Worm (Caenorhabditis elegans) whole organism, mixed stage, embryonic: ENCODE measurements around the gene T23F11.2.

ENCODE experiments used
- bed-3 ChIP-seq: fragments of 200-800 bp; sonication (Bioruptor generic); optimal IDR thresholded peaks from 3 replicates; lab custom pipeline; 2018; ENCODE audit warnings: mild to moderate bottlenecking, missing genetic modification characterization, moderate library complexity, missing compliant biosample characterization
- elt-3 ChIP-seq: fragments of 150-350 bp; optimal IDR thresholded peaks from 2 replicates; lab custom pipeline; 2014; ENCODE audit warnings: missing biosample characterization, missing genetic modification characterization
- mab-5 ChIP-seq: fragments of 150-350 bp; optimal IDR thresholded peaks from 2 replicates; lab custom pipeline; 2014; ENCODE audit warnings: missing biosample characterization, missing genetic modification characterization
- mep-1 ChIP-seq: fragments of 150-350 bp; optimal IDR thresholded peaks from 2 replicates; lab custom pipeline; 2017; ENCODE audit warnings: missing biosample characterization, missing genetic modification reagents, missing genetic modification characterization, inconsistent platforms
- nhr-12 ChIP-seq: fragments of 150-350 bp; optimal IDR thresholded peaks from 2 replicates; lab custom pipeline; 2014; ENCODE audit warnings: missing biosample characterization, missing genetic modification characterization
- nhr-237 ChIP-seq: fragments of 150-350 bp; optimal IDR thresholded peaks from 2 replicates; lab custom pipeline; 2014; ENCODE audit warnings: missing biosample characterization, missing genetic modification characterization
- nhr-28 ChIP-seq: fragments of 150-350 bp; optimal IDR thresholded peaks from 2 replicates; lab custom pipeline; 2014; ENCODE audit warnings: missing biosample characterization, missing genetic modification characterization
- nhr-76 ChIP-seq: sonication (generic microtip); optimal IDR thresholded peaks from 2 replicates; lab custom pipeline; 2017; ENCODE audit warnings: missing biosample characterization, missing genetic modification characterization
- pha-4 ChIP-seq: fragments of 150-350 bp; optimal IDR thresholded peaks from 2 replicates; lab custom pipeline; 2018; ENCODE audit warnings: missing biosample characterization, missing genetic modification reagents, missing genetic modification characterization
- snpc-4 ChIP-seq: fragments of 150-350 bp; optimal IDR thresholded peaks from 2 replicates; lab custom pipeline; 2014; ENCODE audit warnings: missing biosample characterization, missing genetic modification characterization
- unc-39 ChIP-seq: fragments of 150-350 bp; optimal IDR thresholded peaks from 2 replicates; lab custom pipeline; 2014; ENCODE audit warnings: missing biosample characterization, missing genetic modification characterization
- unc-62 ChIP-seq: fragments of 150-350 bp; optimal IDR thresholded peaks from 2 replicates; lab custom pipeline; 2014; ENCODE audit warnings: missing biosample characterization, missing genetic modification reagents, missing genetic modification characterization
- ztf-11 ChIP-seq: fragments of 150-350 bp; optimal IDR thresholded peaks from 2 replicates; lab custom pipeline; 2014; ENCODE audit warnings: missing biosample characterization, missing genetic modification characterization

DNA sequence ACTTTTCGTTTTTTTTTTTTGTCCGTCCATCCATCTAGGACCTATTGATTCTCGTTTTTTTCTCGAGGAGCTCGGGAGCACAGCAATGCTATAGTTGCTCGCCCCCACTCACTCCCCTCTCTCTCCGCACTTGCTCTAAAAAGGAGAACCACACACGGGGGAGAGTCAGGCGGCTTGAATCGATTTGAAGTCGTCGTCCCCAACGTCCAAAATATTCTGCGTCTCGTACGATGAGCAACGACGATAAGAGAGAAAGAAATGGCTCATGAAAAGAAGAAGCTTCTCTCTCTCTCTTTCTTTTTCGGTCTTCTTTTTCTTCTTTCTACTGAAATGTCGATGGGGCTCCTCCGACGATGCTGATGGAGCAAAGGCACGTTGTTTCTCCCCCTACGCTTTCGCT is 1.1 kb upstream of the T23F11.2 start:
- TF ChIP-seq nhr-12 (tag; lab: Kevin White, UChicago) (no peak), nhr-76 (tag; lab: Kevin White, UChicago) (no peak), nhr-237 (tag; lab: Kevin White, UChicago) (no peak), mab-5 (tag; lab: Kevin White, UChicago) (no peak), elt-3 (tag; lab: Kevin White, UChicago) (no peak), snpc-4 (tag; lab: Kevin White, UChicago) (no peak), unc-62 (GFP tag; lab: Kevin White, UChicago) (no peak), mep-1 (no peak), ztf-11 (no peak), unc-39 (no peak), pha-4 (tag; lab: Kevin White, UChicago) (no peak), nhr-28 (tag; lab: Kevin White, UChicago) (no peak), bed-3 (no peak)
